Worm (Caenorhabditis elegans) whole organism, mixed stage, embryonic: ENCODE data around the gene K03B8.8.

Experiments used
- cnd-1 ChIP-seq: fragments of 200-800 bp; sonication (Bioruptor generic); optimal IDR thresholded peaks from 2 replicates; lab custom pipeline; 2018; ENCODE audit warnings: mild to moderate bottlenecking, missing genetic modification characterization, missing compliant biosample characterization
- ham-2 ChIP-seq: fragments of 200-800 bp; sonication (Bioruptor generic); optimal IDR thresholded peaks from 2 replicates; lab custom pipeline; 2018; ENCODE audit warnings: mild to moderate bottlenecking, missing genetic modification characterization, missing compliant biosample characterization
- nhr-2 ChIP-seq: fragments of 150-350 bp; optimal IDR thresholded peaks from 2 replicates; lab custom pipeline; 2014; ENCODE audit warnings: missing biosample characterization, missing genetic modification characterization
- nhr-237 ChIP-seq: fragments of 150-350 bp; optimal IDR thresholded peaks from 2 replicates; lab custom pipeline; 2014; ENCODE audit warnings: missing biosample characterization, missing genetic modification characterization
- snpc-4 ChIP-seq: fragments of 150-350 bp; optimal IDR thresholded peaks from 2 replicates; lab custom pipeline; 2014; ENCODE audit warnings: missing biosample characterization, missing genetic modification characterization
- unc-120 ChIP-seq: sonication (generic microtip); optimal IDR thresholded peaks from 2 replicates; lab custom pipeline; 2017; ENCODE audit warnings: missing genetic modification characterization, missing compliant biosample characterization; ENCODE audit not compliant: poor library complexity, severe bottlenecking
- unc-62 ChIP-seq: fragments of 150-350 bp; optimal IDR thresholded peaks from 2 replicates; lab custom pipeline; 2014; ENCODE audit warnings: missing biosample characterization, missing genetic modification reagents, missing genetic modification characterization
- zip-8 ChIP-seq: fragments of 150-350 bp; optimal IDR thresholded peaks from 2 replicates; lab custom pipeline; 2014; ENCODE audit warnings: missing biosample characterization, missing genetic modification characterization

DNA sequence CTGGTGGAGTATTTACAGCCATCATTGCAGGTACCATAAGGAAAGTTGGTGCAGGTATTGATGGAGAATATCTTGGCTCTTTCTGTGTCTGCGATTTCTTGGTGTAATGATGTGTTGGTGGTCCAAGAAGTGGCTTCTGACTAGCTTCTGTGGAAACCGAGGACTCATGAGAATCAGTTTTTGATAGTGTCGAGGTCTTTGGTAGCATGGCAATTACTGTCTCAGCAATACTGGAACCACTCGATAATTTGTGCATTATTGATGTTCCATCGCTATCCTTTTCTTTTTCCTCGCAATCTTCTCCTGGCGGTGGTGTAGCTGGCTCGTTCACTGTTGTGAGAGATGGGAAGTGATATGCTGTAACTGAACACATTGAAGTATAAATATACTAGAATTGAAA lies 47.2 kb downstream of the K03B8.8 start:
- no peak for TF ChIP-seq snpc-4
- TF ChIP-seq ham-2 (GFP tag; lab: Kevin White, UChicago) = no peak
- TF ChIP-seq cnd-1 (tag; lab: Kevin White, UChicago) = no peak
- no peak for TF ChIP-seq zip-8 (tag; lab: Kevin White, UChicago)
- TF ChIP-seq unc-120 (tag; lab: Kevin White, UChicago) = no peak
- no peak for TF ChIP-seq unc-62
- no peak for TF ChIP-seq nhr-2 (tag; lab: Kevin White, UChicago)
- no peak for TF ChIP-seq nhr-237 (tag; lab: Kevin White, UChicago)
